Fruit fly (Drosophila melanogaster) S2 (cell line): ENCODE results near the gene CG6962.

ENCODE experiments used
- CG8478 ChIP-seq: fragments of >200 bp; optimal IDR thresholded peaks from 2 replicates; lab custom pipeline; 2018
- CTCF ChIP-seq, 2 experiments: fragments of >200 bp; optimal IDR thresholded peaks; 2 replicates each; lab custom pipeline; 2018

DNA sequence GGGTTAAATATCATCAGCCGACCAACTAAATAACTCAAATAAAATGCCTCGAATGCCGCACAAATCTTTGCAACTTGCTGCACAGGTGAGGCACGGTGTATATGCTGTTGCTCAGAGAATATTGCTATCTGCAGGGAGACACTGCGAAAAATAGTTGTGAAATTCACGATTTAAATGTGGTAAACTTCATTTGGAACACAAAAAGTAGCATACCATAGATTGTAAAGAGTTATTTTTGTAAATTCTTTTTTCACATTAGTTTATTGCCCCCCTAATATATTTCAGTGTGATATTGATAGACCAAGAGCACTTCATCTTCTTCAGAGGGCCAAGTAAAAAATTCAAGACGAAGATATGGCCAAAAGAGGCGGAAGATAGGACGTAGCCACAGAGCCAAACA is 38.3 kb upstream of the CG6962 start:
- TF ChIP-seq CG8478: no peak
- no peak for TF ChIP-seq CTCF (optimal IDR thresholded peaks at IDR 0.05; lab: Kevin White, UChicago)
